Worm (Caenorhabditis elegans) whole organism, L1 larva: ENCODE data around the gene C45G9.4.

ENCODE experiments used
- C16A3.4 ChIP-seq: fragments of 150-350 bp; optimal IDR thresholded peaks from 2 replicates; lab custom pipeline; 2014; ENCODE audit warnings: missing biosample characterization, missing genetic modification characterization
- F16B12.6 ChIP-seq: fragments of 150-350 bp; optimal IDR thresholded peaks from 2 replicates; lab custom pipeline; 2014; ENCODE audit warnings: missing biosample characterization, missing genetic modification characterization
- Y116A8C.19 ChIP-seq: sonication (generic microtip); optimal IDR thresholded peaks from 2 replicates; lab custom pipeline; 2016; ENCODE audit warnings: missing compliant biosample characterization, missing genetic modification characterization, borderline replicate concordance
- ama-1 ChIP-seq: fragments of 150-350 bp; optimal IDR thresholded peaks from 2 replicates; lab custom pipeline; 2014
- blmp-1 ChIP-seq: fragments of 150-350 bp; optimal IDR thresholded peaks from 2 replicates; lab custom pipeline; 2014; ENCODE audit warnings: missing biosample characterization, missing genetic modification characterization
- ceh-8 ChIP-seq: fragments of 200-800 bp; sonication (Bioruptor generic); optimal IDR thresholded peaks from 2 replicates; lab custom pipeline; 2018; ENCODE audit warnings: mild to moderate bottlenecking, missing genetic modification characterization, moderate library complexity, missing compliant biosample characterization
- ceh-82 ChIP-seq, 3 experiments: fragments of 150-350 bp in 1 of 3; sonication (generic microtip) in 2 of 3; optimal IDR thresholded peaks; 2 replicates each; lab custom pipeline; 2014 to 2017; ENCODE audit warnings: missing biosample characterization in 3 of 3, missing genetic modification characterization in 3 of 3
- ceh-90 ChIP-seq: sonication (generic microtip); optimal IDR thresholded peaks from 2 replicates; lab custom pipeline; 2016; ENCODE audit warnings: missing genetic modification characterization, missing compliant biosample characterization
- dpl-1 ChIP-seq, 3 experiments: fragments of 150-350 bp in 2 of 3; sonication (generic microtip) in 1 of 3; optimal IDR thresholded peaks; 2 replicates each; lab custom pipeline; 2014 to 2017; ENCODE audit warnings: missing biosample characterization in 3 of 3, missing genetic modification characterization in 3 of 3, missing genetic modification reagents in 3 of 3
- dsc-1 ChIP-seq: sonication (generic microtip); optimal IDR thresholded peaks from 2 replicates; lab custom pipeline; 2016; ENCODE audit warnings: mild to moderate bottlenecking, missing genetic modification characterization, missing compliant biosample characterization
- efl-1 ChIP-seq, 4 experiments: fragments of 150-350 bp; optimal IDR thresholded peaks in 3 of 4; peaks in 1 of 4; 1 replicate in 1 of 4; 2 replicates in 3 of 4; lab custom pipeline; 2014; ENCODE audit warnings: missing biosample characterization in 2 of 4, missing genetic modification characterization in 2 of 4, missing genetic modification reagents in 2 of 4
- efl-3 ChIP-seq: fragments of 200-800 bp; sonication (Bioruptor generic); optimal IDR thresholded peaks from 2 replicates; lab custom pipeline; 2018; ENCODE audit warnings: mild to moderate bottlenecking, missing genetic modification characterization, missing compliant biosample characterization
- egl-13 ChIP-seq: sonication (generic microtip); optimal IDR thresholded peaks from 2 replicates; lab custom pipeline; 2016; ENCODE audit warnings: missing genotype, missing genetic modification reagents, missing genetic modification characterization, missing compliant biosample characterization
- elt-3 ChIP-seq, 6 experiments: fragments of 150-350 bp in 1 of 6; sonication (generic microtip); optimal IDR thresholded peaks; 2 replicates each; lab custom pipeline; 2017 to 2018; ENCODE audit warnings: missing biosample characterization in 6 of 6, missing genetic modification characterization in 6 of 6, inconsistent platforms in 1 of 6
- fkh-8 ChIP-seq: sonication (generic microtip); optimal IDR thresholded peaks from 2 replicates; lab custom pipeline; 2016; ENCODE audit warnings: mild to moderate bottlenecking, missing genetic modification characterization, missing compliant biosample characterization
- fos-1 ChIP-seq: fragments of 150-350 bp; optimal IDR thresholded peaks from 2 replicates; lab custom pipeline; 2014; ENCODE audit warnings: missing biosample characterization, missing genetic modification characterization
- irx-1 ChIP-seq: sonication (generic microtip); optimal IDR thresholded peaks from 2 replicates; lab custom pipeline; 2016; ENCODE audit warnings: missing genetic modification characterization, missing compliant biosample characterization
- isw-1 ChIP-seq: fragments of 200-800 bp; sonication (Bioruptor generic); IDR thresholded peaks from 2 replicates; pipeline ENCODE4 v1.3.6; 2022; ENCODE audit warnings: missing genetic modification characterization, missing compliant biosample characterization
- jun-1 ChIP-seq: fragments of 150-350 bp; optimal IDR thresholded peaks from 2 replicates; lab custom pipeline; 2014; ENCODE audit warnings: missing biosample characterization, missing genetic modification reagents, missing genetic modification characterization
- lin-13 ChIP-seq: fragments of 150-350 bp; optimal IDR thresholded peaks from 2 replicates; lab custom pipeline; 2014; ENCODE audit warnings: missing biosample characterization, missing genetic modification reagents, missing genetic modification characterization
- lin-14 ChIP-seq: fragments of 200-800 bp; sonication (Bioruptor generic); optimal IDR thresholded peaks from 2 replicates; lab custom pipeline; 2018; ENCODE audit warnings: mild to moderate bottlenecking, missing genetic modification characterization, moderate library complexity, missing compliant biosample characterization
- lin-35 ChIP-seq, 2 experiments: fragments of 150-350 bp; optimal IDR thresholded peaks; 2 replicates each; lab custom pipeline; 2014; ENCODE audit warnings: missing biosample characterization in 2 of 2, missing genetic modification characterization in 2 of 2, missing genetic modification reagents in 2 of 2
- lin-39 ChIP-seq: fragments of 150-350 bp; optimal IDR thresholded peaks from 2 replicates; lab custom pipeline; 2014; ENCODE audit warnings: missing biosample characterization, missing genetic modification reagents, missing genetic modification characterization
- lir-3 ChIP-seq: sonication (generic microtip); optimal IDR thresholded peaks from 2 replicates; lab custom pipeline; 2016; ENCODE audit warnings: mild to moderate bottlenecking, missing genetic modification characterization, moderate library complexity, missing compliant biosample characterization; ENCODE audit not compliant: poor library complexity
- lsy-2 ChIP-seq, 2 experiments: fragments of 150-350 bp; optimal IDR thresholded peaks; 2 replicates each; lab custom pipeline; 2014; ENCODE audit warnings: missing biosample characterization in 2 of 2, missing genetic modification characterization in 2 of 2
- mdl-1 ChIP-seq, 2 experiments: fragments of 150-350 bp; optimal IDR thresholded peaks; 2 replicates each; lab custom pipeline; 2014 to 2017; ENCODE audit warnings: missing biosample characterization in 2 of 2, missing genetic modification characterization in 2 of 2, inconsistent platforms in 1 of 2
- mep-1 ChIP-seq: fragments of 150-350 bp; optimal IDR thresholded peaks from 2 replicates; lab custom pipeline; 2014; ENCODE audit warnings: missing biosample characterization, missing genetic modification characterization
- nhr-20 ChIP-seq: sonication (generic microtip); optimal IDR thresholded peaks from 2 replicates; lab custom pipeline; 2016; ENCODE audit warnings: mild to moderate bottlenecking, missing genetic modification characterization, missing compliant biosample characterization
- nhr-47 ChIP-seq: sonication (generic microtip); optimal IDR thresholded peaks from 2 replicates; lab custom pipeline; 2016; ENCODE audit warnings: mild to moderate bottlenecking, missing genetic modification characterization, moderate library complexity, missing compliant biosample characterization
- nhr-71 ChIP-seq: sonication (generic microtip); optimal IDR thresholded peaks from 2 replicates; lab custom pipeline; 2016; ENCODE audit warnings: mild to moderate bottlenecking, missing genetic modification characterization, moderate library complexity, missing compliant biosample characterization
- nhr-77 ChIP-seq: fragments of 150-350 bp; optimal IDR thresholded peaks from 2 replicates; lab custom pipeline; 2014; ENCODE audit warnings: missing biosample characterization, missing genetic modification characterization
- nhr-84 ChIP-seq: sonication (generic microtip); optimal IDR thresholded peaks from 2 replicates; lab custom pipeline; 2017; ENCODE audit warnings: missing biosample characterization, missing genetic modification characterization
- nhr-85 ChIP-seq: sonication (generic microtip); peaks from one replicate; lab custom pipeline; 2016; ENCODE audit warnings: missing genetic modification characterization, inconsistent platforms, missing compliant biosample characterization
- nhr-90 ChIP-seq: sonication (generic microtip); optimal IDR thresholded peaks from 2 replicates; lab custom pipeline; 2016; ENCODE audit warnings: mild to moderate bottlenecking, missing genetic modification characterization, missing compliant biosample characterization; ENCODE audit not compliant: poor library complexity
- rnt-1 ChIP-seq: sonication (generic microtip); optimal IDR thresholded peaks from 2 replicates; lab custom pipeline; 2016; ENCODE audit warnings: mild to moderate bottlenecking, missing genetic modification characterization, moderate library complexity, missing compliant biosample characterization
- skn-1 ChIP-seq: fragments of 150-350 bp; optimal IDR thresholded peaks from 2 replicates; lab custom pipeline; 2014; ENCODE audit warnings: missing biosample characterization, missing genetic modification characterization
- snu-23 ChIP-seq: sonication (generic microtip); optimal IDR thresholded peaks from 2 replicates; lab custom pipeline; 2016; ENCODE audit warnings: missing genetic modification characterization, missing compliant biosample characterization
- sox-4 ChIP-seq: sonication (generic microtip); optimal IDR thresholded peaks from 2 replicates; lab custom pipeline; 2016; ENCODE audit warnings: missing genetic modification characterization, missing compliant biosample characterization
- swsn-7 ChIP-seq: sonication (generic microtip); optimal IDR thresholded peaks from 2 replicates; lab custom pipeline; 2016; ENCODE audit warnings: missing genetic modification characterization, missing compliant biosample characterization
- tbx-2 ChIP-seq: sonication (generic microtip); optimal IDR thresholded peaks from 2 replicates; lab custom pipeline; 2016; ENCODE audit warnings: missing genetic modification characterization, missing compliant biosample characterization
- unc-130 ChIP-seq: fragments of 150-350 bp; optimal IDR thresholded peaks from 2 replicates; lab custom pipeline; 2017; ENCODE audit warnings: missing biosample characterization, missing genetic modification characterization, inconsistent platforms
- unc-86 ChIP-seq: sonication (generic microtip); optimal IDR thresholded peaks from 2 replicates; lab custom pipeline; 2016; ENCODE audit warnings: missing genetic modification characterization, missing compliant biosample characterization
- xbp-1 ChIP-seq: sonication (generic microtip); optimal IDR thresholded peaks from 2 replicates; lab custom pipeline; 2016; ENCODE audit warnings: missing genetic modification characterization, missing compliant biosample characterization
- zag-1 ChIP-seq: fragments of 150-350 bp; optimal IDR thresholded peaks from 2 replicates; lab custom pipeline; 2014; ENCODE audit warnings: missing biosample characterization, missing genetic modification characterization
- zip-4 ChIP-seq: fragments of 200-800 bp; sonication (Bioruptor generic); optimal IDR thresholded peaks from 2 replicates; lab custom pipeline; 2018; ENCODE audit warnings: mild to moderate bottlenecking, missing genetic modification characterization, moderate library complexity, missing compliant biosample characterization
- ztf-11 ChIP-seq, 2 experiments: sonication (generic microtip); optimal IDR thresholded peaks; 2 replicates each; lab custom pipeline; 2016 to 2017; ENCODE audit warnings: missing genetic modification characterization in 2 of 2, missing biosample characterization in 1 of 2, missing compliant biosample characterization in 1 of 2
- ztf-4 ChIP-seq: fragments of 150-350 bp; optimal IDR thresholded peaks from 2 replicates; lab custom pipeline; 2014; ENCODE audit warnings: missing biosample characterization, missing genetic modification characterization

C45G9.4 gene

DNA sequence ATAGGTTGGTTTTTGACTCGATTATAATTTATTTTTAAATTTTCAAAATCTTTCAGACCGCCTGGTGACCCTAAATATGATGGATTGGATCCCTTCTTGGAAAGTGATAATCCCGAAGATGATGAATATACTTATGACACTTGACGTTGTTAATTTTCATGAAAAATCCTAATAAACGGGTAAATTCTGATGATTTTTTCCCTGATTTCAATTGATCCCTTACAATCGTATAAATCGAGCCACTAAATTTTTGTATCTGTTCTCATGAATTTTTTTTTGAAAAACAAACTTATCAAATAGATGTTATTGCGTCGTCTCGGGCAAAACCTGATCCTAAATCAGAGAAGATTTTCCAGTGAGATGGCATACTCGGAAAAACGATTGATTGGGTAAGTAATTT, 39.5 kb upstream of the C45G9.4 start, which contains the start of gene R144.13:
R144.13 (plus strand) TSS at position 301 of the 400 bp plus-strand sequence.
- TF ChIP-seq snu-23 (GFP tag; lab: Kevin White, UChicago) (no peak), efl-1 (optimal IDR thresholded peaks at IDR 0.05; lab: Kevin White, UChicago) (no peak), efl-1 (GFP tag; optimal IDR thresholded peaks at IDR 0.05 in 1 of 2; lab: Kevin White, UChicago) (peak in 1 of 2 experiments; percentile 68)

ce11 chrIII:5023642-5024041, 38.9 kb upstream of the C45G9.4 start:
- TF ChIP-seq nhr-85 (tag; lab: Kevin White, UChicago) = peak; percentile 26
- TF ChIP-seq ztf-4 = peak; percentile 32
- no peak for TF ChIP-seq sox-4 (tag; lab: Kevin White, UChicago)
- TF ChIP-seq, all 84 proteins: peak for 2

- TF ChIP-seq nhr-77 (peak; percentile 60), egl-13 (tag; lab: Kevin White, UChicago) (no peak), fos-1 (tag; lab: Kevin White, UChicago) (peak; percentile 15), zip-4 (GFP tag; lab: Kevin White, UChicago) (no peak), efl-3 (no peak), lir-3 (peak; percentile 43), ceh-82 (tag; optimal IDR thresholded peaks at IDR 0.05; lab: Kevin White, UChicago) (peak; percentile 24 to 84 (median 40)), lin-35 (GFP tag; optimal IDR thresholded peaks at IDR 0.05; lab: Kevin White, UChicago) (peak; percentile 69 to 75), lin-13 (GFP tag; lab: Kevin White, UChicago) (peak; percentile 28), ama-1 (lab: Kevin White, UChicago) (peak; percentile 53), lsy-2 (tag; optimal IDR thresholded peaks at IDR 0.05; lab: Kevin White, UChicago) (peak; percentile 43 to 78), F16B12.6 (tag; lab: Kevin White, UChicago) (peak; percentile 35), mdl-1 (tag; optimal IDR thresholded peaks at IDR 0.05; lab: Kevin White, UChicago) (peak in 1 of 2 experiments; percentile 80), nhr-85 (tag; lab: Kevin White, UChicago) (no peak), isw-1 (GFP tag; lab: Robert Waterston, UW) (peak; percentile 56), tbx-2 (peak; percentile 45), dsc-1 (tag; lab: Kevin White, UChicago) (peak; percentile 25), unc-86 (tag; lab: Kevin White, UChicago) (peak; percentile 53), nhr-47 (tag; lab: Kevin White, UChicago) (peak; percentile 47), lin-39 (no peak), nhr-20 (peak; percentile 38), elt-3 (tag; optimal IDR thresholded peaks at IDR 0.05; lab: Kevin White, UChicago) (peak in 2 of 6 experiments; percentile 5 to 8), unc-130 (tag; lab: Kevin White, UChicago) (no peak), snu-23 (GFP tag; lab: Kevin White, UChicago) (peak; percentile 78), ceh-90 (tag; lab: Kevin White, UChicago) (no peak), ceh-8 (GFP tag; lab: Kevin White, UChicago) (no peak), ztf-11 (tag; optimal IDR thresholded peaks at IDR 0.05; lab: Kevin White, UChicago) (no peak), zag-1 (tag; lab: Kevin White, UChicago) (no peak), irx-1 (peak; percentile 9), fkh-8 (tag; lab: Kevin White, UChicago) (peak; percentile 40), xbp-1 (tag; lab: Kevin White, UChicago) (peak; percentile 53), nhr-71 (tag; lab: Kevin White, UChicago) (peak; percentile 69), Y116A8C.19 (tag; lab: Kevin White, UChicago) (no peak), nhr-90 (peak; percentile 36), dpl-1 (GFP tag; optimal IDR thresholded peaks at IDR 0.05; lab: Kevin White, UChicago) (peak; percentile 51 to 63 (median 55)), C16A3.4 (tag; lab: Kevin White, UChicago) (peak; percentile 34), lin-14 (GFP tag; lab: Kevin White, UChicago) (peak; percentile 74), skn-1 (tag; lab: Kevin White, UChicago) (peak; percentile 58), jun-1 (tag; lab: Kevin White, UChicago) (peak; percentile 10), rnt-1 (peak; percentile 63), mep-1 (tag; lab: Kevin White, UChicago) (peak; percentile 33), blmp-1 (peak; percentile 13), efl-1 (optimal IDR thresholded peaks at IDR 0.05; lab: Kevin White, UChicago) (peak; percentile 66 to 71), efl-1 (GFP tag; optimal IDR thresholded peaks at IDR 0.05 in 1 of 2; lab: Kevin White, UChicago) (peak; percentile 54 to 96), swsn-7 (tag; lab: Kevin White, UChicago) (peak; percentile 51), nhr-84 (tag; lab: Kevin White, UChicago) (no peak)
Measured at ce11 chrIII:5024393-5024964, 38.0 kb upstream of the C45G9.4 start, which contains the start of gene pcf-11. Gene pcf-11 (plus strand): TSS chrIII:5024914.
